Worm (Caenorhabditis elegans) whole organism, L1 larva: Measurements from ENCODE around the gene K02E2.1.
"Not testable (repeated sequence)": the region's sequence is repeated elsewhere in the genome, so short reads cannot be mapped to it uniquely, and the experiment has no call there.

Experiments used
- ama-1 ChIP-seq: fragments of 150-350 bp; optimal IDR thresholded peaks from 2 replicates; lab custom pipeline; 2014
- elt-3 ChIP-seq, 6 experiments: fragments of 150-350 bp in 1 of 6; sonication (generic microtip); optimal IDR thresholded peaks; 2 replicates each; lab custom pipeline; 2017 to 2018; ENCODE audit warnings: missing biosample characterization in 6 of 6, missing genetic modification characterization in 6 of 6, inconsistent platforms in 1 of 6
- hlh-4 ChIP-seq: sonication (generic microtip); optimal IDR thresholded peaks from 2 replicates; lab custom pipeline; 2016; ENCODE audit warnings: mild to moderate bottlenecking, missing genetic modification characterization, missing compliant biosample characterization
- jun-1 ChIP-seq: fragments of 150-350 bp; optimal IDR thresholded peaks from 2 replicates; lab custom pipeline; 2014; ENCODE audit warnings: missing biosample characterization, missing genetic modification reagents, missing genetic modification characterization
- nhr-237 ChIP-seq: fragments of 150-350 bp; optimal IDR thresholded peaks from 2 replicates; lab custom pipeline; 2014; ENCODE audit warnings: missing biosample characterization, missing genetic modification characterization
- nhr-76 ChIP-seq: sonication (generic microtip); optimal IDR thresholded peaks from 2 replicates; lab custom pipeline; 2017; ENCODE audit warnings: missing biosample characterization, missing genetic modification characterization
- nhr-77 ChIP-seq: fragments of 150-350 bp; optimal IDR thresholded peaks from 2 replicates; lab custom pipeline; 2014; ENCODE audit warnings: missing biosample characterization, missing genetic modification characterization
- skn-1 ChIP-seq: fragments of 150-350 bp; optimal IDR thresholded peaks from 2 replicates; lab custom pipeline; 2014; ENCODE audit warnings: missing biosample characterization, missing genetic modification characterization
- zag-1 ChIP-seq: fragments of 150-350 bp; optimal IDR thresholded peaks from 2 replicates; lab custom pipeline; 2014; ENCODE audit warnings: missing biosample characterization, missing genetic modification characterization

DNA sequence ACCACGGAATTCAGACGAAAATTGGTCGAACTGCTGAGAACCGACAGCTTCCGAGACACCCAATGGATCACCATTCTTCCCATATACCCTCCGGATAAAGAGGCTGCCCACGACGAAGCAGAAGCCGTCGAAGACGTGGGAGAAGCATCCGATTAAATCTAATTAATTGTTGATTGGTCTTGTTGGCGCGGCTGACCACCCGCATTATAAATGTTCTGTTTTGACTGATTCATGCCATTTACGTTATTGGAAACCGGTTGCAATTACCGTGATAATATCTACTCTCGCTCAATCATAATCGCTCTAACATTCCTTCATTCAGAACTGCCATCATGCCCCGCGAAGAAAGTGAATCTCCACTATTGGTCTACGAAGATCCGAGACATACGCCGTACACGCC is 48.0 kb upstream of the K02E2.1 start, which contains the start of gene ZC15.3:
- TF ChIP-seq zag-1 (tag; lab: Kevin White, UChicago); nhr-77 (tag; lab: Kevin White, UChicago); elt-3 (tag; optimal IDR thresholded peaks at IDR 0.05; lab: Kevin White, UChicago); jun-1 (tag; lab: Kevin White, UChicago); nhr-237 (tag; lab: Kevin White, UChicago); hlh-4; skn-1 (tag; lab: Kevin White, UChicago); nhr-76; ama-1: not testable (repeated sequence)
